Fruit fly (Drosophila melanogaster) whole organism, embryonic: ENCODE measurements around the gene CG11898.

Experiments used
- BEAF-32 ChIP-seq: fragments of 200-800 bp; sonication (Bioruptor generic); optimal IDR thresholded peaks from 3 replicates; lab custom pipeline; 2017; ENCODE audit warnings: missing biosample characterization, missing genetic modification characterization, mild to moderate bottlenecking, moderate library complexity, missing genetic modification reagents
- Bgb ChIP-seq: fragments of 200-800 bp; sonication (Bioruptor generic); IDR thresholded peaks from 2 replicates; pipeline ENCODE4 v1.3.6; 2022; ENCODE audit warnings: missing biosample characterization, missing genetic modification characterization; ENCODE audit not compliant: partially characterized antibody
- C15 ChIP-seq: fragments of 200-800 bp; sonication (Bioruptor generic); IDR thresholded peaks from 3 replicates; pipeline ENCODE4 v1.3.6; 2022; ENCODE audit warnings: missing biosample characterization, missing genetic modification characterization
- CG1024 ChIP-seq: fragments of 200-800 bp; sonication (Bioruptor generic); IDR thresholded peaks from 2 replicates; pipeline ENCODE4 v1.3.6; 2022; ENCODE audit warnings: missing biosample characterization, missing genetic modification characterization
- CG11723 ChIP-seq: fragments of 200-800 bp; sonication (Bioruptor generic); optimal IDR thresholded peaks from 2 replicates; lab custom pipeline; 2017; ENCODE audit warnings: missing biosample characterization, mild to moderate bottlenecking, missing genetic modification characterization
- CG13424 ChIP-seq: fragments of 200-800 bp; sonication (Bioruptor generic); optimal IDR thresholded peaks from 2 replicates; lab custom pipeline; 2019; ENCODE audit warnings: missing biosample characterization, mild to moderate bottlenecking, missing genetic modification characterization, moderate library complexity
- CG14014 ChIP-seq: fragments of 200-800 bp; sonication (Bioruptor generic); IDR thresholded peaks from 2 replicates; pipeline ENCODE4 v1.3.6; 2022; ENCODE audit warnings: missing biosample characterization, missing genetic modification characterization
- CG15479 ChIP-seq: fragments of 200-800 bp; sonication (Bioruptor generic); optimal IDR thresholded peaks from 3 replicates; lab custom pipeline; 2019; ENCODE audit warnings: missing biosample characterization, mild to moderate bottlenecking, missing genetic modification characterization, moderate library complexity
- CG1603 ChIP-seq: fragments of 200-800 bp; sonication (Bioruptor generic); optimal IDR thresholded peaks from 2 replicates; lab custom pipeline; 2019; ENCODE audit warnings: missing biosample characterization, mild to moderate bottlenecking, missing genetic modification characterization, moderate library complexity
- CG16779 ChIP-seq: fragments of 200-800 bp; sonication (Bioruptor generic); IDR thresholded peaks from 2 replicates; pipeline ENCODE4 v1.3.6; 2022; ENCODE audit warnings: missing biosample characterization, missing genetic modification characterization
- CG17186 ChIP-seq: fragments of 200-800 bp; sonication (Bioruptor generic); optimal IDR thresholded peaks from 3 replicates; lab custom pipeline; 2017; ENCODE audit warnings: missing biosample characterization, missing genetic modification reagents, missing genetic modification characterization
- CG17328 ChIP-seq: fragments of 200-800 bp; sonication (Bioruptor generic); IDR thresholded peaks from 2 replicates; pipeline ENCODE4 v1.3.6; 2022; ENCODE audit warnings: missing biosample characterization, missing genetic modification characterization
- CG2712 ChIP-seq: fragments of 200-800 bp; optimal IDR thresholded peaks from 3 replicates; lab custom pipeline; 2019; ENCODE audit warnings: missing biosample characterization, mild to moderate bottlenecking, missing genetic modification characterization, moderate library complexity
- CG31441 ChIP-seq: fragments of 200-800 bp; sonication (Bioruptor generic); IDR thresholded peaks from 2 replicates; pipeline ENCODE4 v1.3.6; 2022; ENCODE audit warnings: missing biosample characterization, missing genetic modification characterization
- CG6791 ChIP-seq: fragments of 200-800 bp; sonication (Bioruptor generic); IDR thresholded peaks from 3 replicates; pipeline ENCODE4 v1.3.6; 2022; ENCODE audit warnings: missing biosample characterization, missing genetic modification characterization; ENCODE audit not compliant: partially characterized antibody
- CG8944 ChIP-seq: fragments of 200-800 bp; sonication (Bioruptor generic); optimal IDR thresholded peaks from 3 replicates; lab custom pipeline; 2016; ENCODE audit warnings: missing biosample characterization, missing genetic modification characterization
- CG9215 ChIP-seq: fragments of 200-800 bp; sonication (Bioruptor generic); IDR thresholded peaks from 2 replicates; pipeline ENCODE4 v1.3.6; 2022; ENCODE audit warnings: missing biosample characterization, missing genetic modification characterization
- CHES-1-like ChIP-seq: fragments of 200-800 bp; sonication (Bioruptor generic); optimal IDR thresholded peaks from 2 replicates; lab custom pipeline; 2016; ENCODE audit warnings: missing biosample characterization, missing genetic modification characterization
- D19B ChIP-seq: fragments of 200-800 bp; sonication (Bioruptor generic); optimal IDR thresholded peaks from 2 replicates; lab custom pipeline; 2017; ENCODE audit warnings: missing biosample characterization, mild to moderate bottlenecking, missing genetic modification characterization
- Dbx ChIP-seq: fragments of 200-800 bp; sonication (Bioruptor generic); IDR thresholded peaks from 3 replicates; pipeline ENCODE4 v1.3.6; 2022; ENCODE audit warnings: missing biosample characterization, missing genetic modification characterization
- Dfd ChIP-seq, 2 experiments: fragments of >200 bp; optimal IDR thresholded peaks; 2 replicates each; lab custom pipeline; 2017; ENCODE audit warnings: missing biosample characterization in 2 of 2, missing genetic modification characterization in 2 of 2
- Fer1 ChIP-seq: fragments of 200-800 bp; sonication (Bioruptor generic); optimal IDR thresholded peaks from 2 replicates; lab custom pipeline; 2017; ENCODE audit warnings: missing biosample characterization, mild to moderate bottlenecking, missing genetic modification characterization
- Lpt ChIP-seq: fragments of >200 bp; optimal IDR thresholded peaks from 2 replicates; lab custom pipeline; 2018; ENCODE audit warnings: missing biosample characterization, missing genetic modification characterization
- NC2β ChIP-seq: fragments of 200-800 bp; sonication (Bioruptor generic); optimal IDR thresholded peaks from 2 replicates; lab custom pipeline; 2016; ENCODE audit warnings: missing biosample characterization, missing genetic modification characterization
- NfI ChIP-seq: fragments of 200-800 bp; sonication (Bioruptor generic); optimal IDR thresholded peaks from 3 replicates; lab custom pipeline; 2018; ENCODE audit warnings: missing biosample characterization, mild to moderate bottlenecking, missing genetic modification characterization, moderate library complexity
- Opbp ChIP-seq: fragments of 200-800 bp; sonication (Bioruptor generic); IDR thresholded peaks from 3 replicates; pipeline ENCODE4 v1.3.6; 2022; ENCODE audit warnings: missing biosample characterization, missing genetic modification characterization; ENCODE audit not compliant: partially characterized antibody
- Pdp1 ChIP-seq, 2 experiments: fragments of 200-800 bp; sonication (Bioruptor generic); optimal IDR thresholded peaks; 3 replicates each; lab custom pipeline; 2016; ENCODE audit warnings: missing biosample characterization in 2 of 2, missing genetic modification characterization in 2 of 2, mild to moderate bottlenecking in 1 of 2, moderate library complexity in 1 of 2
- Stat92E ChIP-seq, 3 experiments: fragments of >200 bp in 2 of 3; fragments of 200-800 bp in 1 of 3; sonication (Bioruptor generic) in 1 of 3; optimal IDR thresholded peaks; 2 replicates each; lab custom pipeline; 2017 to 2019; ENCODE audit warnings: missing biosample characterization in 3 of 3, missing genetic modification characterization in 3 of 3, mild to moderate bottlenecking in 1 of 3, moderate library complexity in 1 of 3
- Taf1 ChIP-seq: fragments of 200-800 bp; sonication (Bioruptor generic); IDR thresholded peaks from 2 replicates; pipeline ENCODE4 v1.3.6; 2022; ENCODE audit warnings: missing biosample characterization, missing genetic modification characterization
- ac ChIP-seq: fragments of 200-800 bp; sonication (Bioruptor generic); optimal IDR thresholded peaks from 3 replicates; lab custom pipeline; 2017; ENCODE audit warnings: missing biosample characterization, mild to moderate bottlenecking, missing genetic modification characterization
- crc ChIP-seq: fragments of 200-800 bp; sonication (Bioruptor generic); optimal IDR thresholded peaks from 2 replicates; lab custom pipeline; 2016; ENCODE audit warnings: missing biosample characterization, missing genetic modification characterization
- da ChIP-seq: fragments of 200-800 bp; sonication (Bioruptor generic); optimal IDR thresholded peaks from 2 replicates; lab custom pipeline; 2016; ENCODE audit warnings: missing biosample characterization, missing genetic modification characterization
- dati ChIP-seq: fragments of 200-800 bp; sonication (Bioruptor generic); IDR thresholded peaks from 2 replicates; pipeline ENCODE4 v1.3.6; 2022; ENCODE audit warnings: missing biosample characterization, missing genetic modification characterization
- eyg ChIP-seq: fragments of 200-800 bp; sonication (Bioruptor generic); optimal IDR thresholded peaks from 3 replicates; lab custom pipeline; 2016; ENCODE audit warnings: missing biosample characterization, missing genetic modification characterization
- fd3F ChIP-seq: fragments of 200-800 bp; sonication (Bioruptor generic); optimal IDR thresholded peaks from 2 replicates; lab custom pipeline; 2018; ENCODE audit warnings: missing biosample characterization, mild to moderate bottlenecking, missing genetic modification characterization, moderate library complexity
- gcm ChIP-seq: fragments of 200-800 bp; sonication (Bioruptor generic); optimal IDR thresholded peaks from 2 replicates; lab custom pipeline; 2019; ENCODE audit warnings: missing biosample characterization, mild to moderate bottlenecking, missing genetic modification characterization, moderate library complexity
- insv ChIP-seq, 2 experiments: fragments of 200-800 bp; sonication (Bioruptor generic); optimal IDR thresholded peaks; 3 replicates each; lab custom pipeline; 2016 to 2018; ENCODE audit warnings: missing biosample characterization in 2 of 2, missing genetic modification characterization in 2 of 2
- prd ChIP-seq, 3 experiments: fragments of >200 bp in 2 of 3; fragments of 200-800 bp in 1 of 3; sonication (Bioruptor generic) in 1 of 3; optimal IDR thresholded peaks in 2 of 3; IDR thresholded peaks in 1 of 3; 2 replicates in 2 of 3; 3 replicates in 1 of 3; pipeline versions ENCODE4 v1.3.6 to Lab custom; 2017 to 2022; ENCODE audit warnings: missing biosample characterization in 1 of 3, missing genetic modification characterization in 1 of 3
- psq ChIP-seq: fragments of 200-800 bp; sonication (Bioruptor generic); optimal IDR thresholded peaks from 2 replicates; lab custom pipeline; 2017; ENCODE audit warnings: missing biosample characterization, missing genetic modification characterization
- ro ChIP-seq: fragments of 200-800 bp; sonication (Bioruptor generic); IDR thresholded peaks from 2 replicates; pipeline ENCODE4 v1.3.6; 2022; ENCODE audit warnings: missing biosample characterization, missing genetic modification characterization
- sc ChIP-seq, 3 experiments: fragments of >200 bp in 2 of 3; fragments of 200-800 bp in 1 of 3; sonication (Bioruptor generic) in 1 of 3; optimal IDR thresholded peaks; 2 replicates in 2 of 3; 3 replicates in 1 of 3; lab custom pipeline; 2017; ENCODE audit warnings: mild to moderate bottlenecking in 1 of 3, missing biosample characterization in 1 of 3, missing genetic modification characterization in 1 of 3, missing genetic modification reagents in 1 of 3
- slbo ChIP-seq: fragments of 200-800 bp; sonication (Bioruptor generic); IDR thresholded peaks from 2 replicates; pipeline ENCODE4 v1.3.6; 2022; ENCODE audit warnings: missing biosample characterization, missing genetic modification characterization
- sna ChIP-seq: fragments of 200-800 bp; sonication (Bioruptor generic); IDR thresholded peaks from 2 replicates; pipeline ENCODE4 v1.3.6; 2022; ENCODE audit warnings: missing biosample characterization, missing genetic modification characterization; ENCODE audit not compliant: partially characterized antibody
- tgo ChIP-seq: fragments of 200-800 bp; sonication (Bioruptor generic); IDR thresholded peaks from 3 replicates; pipeline ENCODE4 v1.3.6; 2022; ENCODE audit warnings: missing biosample characterization, missing genetic modification characterization
- vvl ChIP-seq: fragments of 200-800 bp; sonication (Bioruptor generic); IDR thresholded peaks from 2 replicates; pipeline ENCODE4 v1.3.6; 2022; ENCODE audit warnings: missing biosample characterization, missing genetic modification characterization
- wor ChIP-seq: fragments of 200-800 bp; sonication (Bioruptor generic); IDR thresholded peaks from 2 replicates; pipeline ENCODE4 v1.3.6; 2022; ENCODE audit warnings: missing biosample characterization, missing genetic modification characterization
- z ChIP-seq: fragments of 200-800 bp; sonication (Bioruptor generic); IDR thresholded peaks from 3 replicates; pipeline ENCODE4 v1.3.6; 2022; ENCODE audit warnings: missing biosample characterization, missing genetic modification characterization
- zfh1 ChIP-seq: fragments of 200-800 bp; sonication (Bioruptor generic); IDR thresholded peaks from 3 replicates; pipeline ENCODE4 v1.3.6; 2022; ENCODE audit warnings: missing biosample characterization, missing genetic modification characterization

Gene CG11898

dm6 chr3R:29122817-29123611, 42.4 kb upstream of the CG11898 start, which contains the start of the genes yem and Ctl2 (continued):
- TF ChIP-seq sc (optimal IDR thresholded peaks at IDR 0.05; lab: Kevin White, UChicago) (no peak), sc (GFP tag; optimal IDR thresholded peaks at IDR 0.05; lab: Kevin White, UChicago) (peak; percentile 12), Opbp (peak; percentile 35; the same call in 2 of the 3 replicates), CHES-1-like (peak; percentile 90), Bgb (GFP tag; lab: Robert Waterston, UW) (peak; percentile 34; the same call in 1 of the 2 replicates), D19B (GFP tag; lab: Kevin White, UChicago) (peak; percentile 50), Lpt (GFP tag; lab: Kevin White, UChicago) (no peak), CG16779 (GFP tag; lab: Robert Waterston, UW) (peak; percentile 36; the same call in 1 of the 2 replicates), vvl (peak; percentile 58; the same call in 1 of the 2 replicates), ro (GFP tag; lab: Robert Waterston, UW) (no peak; the same call in 1 of the 2 replicates), Fer1 (GFP tag; lab: Kevin White, UChicago) (peak; percentile 47), CG14014 (GFP tag; lab: Robert Waterston, UW) (peak; percentile 44), CG11723 (GFP tag; lab: Kevin White, UChicago) (peak; percentile 19), psq (peak; percentile 53), tgo (GFP tag; lab: Robert Waterston, UW) (peak; percentile 58; the same call in 1 of the 3 replicates), gcm (no peak), Taf1 (GFP tag; lab: Robert Waterston, UW) (no peak; the same call in 1 of the 2 replicates), C15 (GFP tag; lab: Robert Waterston, UW) (no peak), sna (GFP tag; lab: Robert Waterston, UW) (no peak), prd (optimal IDR thresholded peaks at IDR 0.05; lab: Kevin White, UChicago) (no peak), prd (GFP tag; IDR thresholded peaks at IDR 0.05; lab: Robert Waterston, UW) (peak; percentile 57; the same call in 2 of the 3 replicates), ac (GFP tag; lab: Kevin White, UChicago) (no peak), zfh1 (GFP tag; lab: Robert Waterston, UW) (peak; percentile 75), CG17186 (GFP tag; lab: Kevin White, UChicago) (peak; percentile 68), CG1603 (tag; lab: Kevin White, UChicago) (peak; percentile 66), Stat92E (GFP tag; optimal IDR thresholded peaks at IDR 0.05; lab: Kevin White, UChicago) (no peak), eyg (GFP tag; lab: Kevin White, UChicago) (peak; percentile 62), CG9215 (GFP tag; lab: Robert Waterston, UW) (peak; percentile 76; the same call in 1 of the 2 replicates), CG17328 (peak; percentile 18), Dbx (GFP tag; lab: Robert Waterston, UW) (peak; percentile 78; the same call in 1 of the 3 replicates)

dm6 chr3R:29124128-29124527, 41.3 kb upstream of the CG11898 start:
- peak; percentile 53 for TF ChIP-seq CG13424 (tag; lab: Kevin White, UChicago)
- TF ChIP-seq CG2712 = peak; percentile 70
- no peak for TF ChIP-seq insv (GFP tag; optimal IDR thresholded peaks at IDR 0.05; lab: Kevin White, UChicago)
- TF ChIP-seq dati (GFP tag; lab: Robert Waterston, UW) = no peak
- TF ChIP-seq CG31441 (GFP tag; lab: Robert Waterston, UW) = no peak; the same call in 1 of the 2 replicates
- peak; percentile 27 for TF ChIP-seq fd3F (GFP tag; lab: Kevin White, UChicago)
- no peak for TF ChIP-seq CG6791 (GFP tag; lab: Robert Waterston, UW)
- no peak for TF ChIP-seq da (GFP tag; lab: Kevin White, UChicago)
- TF ChIP-seq NfI (GFP tag; lab: Kevin White, UChicago) = peak; percentile 58
- TF ChIP-seq wor (GFP tag; lab: Robert Waterston, UW) = no peak
- peak; percentile 32 for TF ChIP-seq NC2β (GFP tag; lab: Kevin White, UChicago)
- no peak for TF ChIP-seq Dfd (GFP tag; optimal IDR thresholded peaks at IDR 0.05; lab: Kevin White, UChicago)
- TF ChIP-seq z (GFP tag; lab: Robert Waterston, UW) = no peak; the same call in 2 of the 3 replicates
- TF ChIP-seq CG15479 (GFP tag; lab: Kevin White, UChicago) = no peak
- TF ChIP-seq Pdp1 (GFP tag; optimal IDR thresholded peaks at IDR 0.05; lab: Kevin White, UChicago) = peak; percentile 69 to 76
- peak; percentile 82 for TF ChIP-seq slbo (GFP tag; lab: Robert Waterston, UW)
- TF ChIP-seq BEAF-32 (GFP tag; lab: Kevin White, UChicago) = no peak
- peak; percentile 68 for TF ChIP-seq CG1024 (GFP tag; lab: Robert Waterston, UW)
- TF ChIP-seq crc (GFP tag; lab: Kevin White, UChicago) = peak; percentile 3
- no peak for TF ChIP-seq CG8944 (GFP tag; lab: Kevin White, UChicago)
